Fruit fly (Drosophila melanogaster) whole organism, pupa: ENCODE measurements around the gene CG1136.

ENCODE experiments used
- CG10348 ChIP-seq: fragments of 200-800 bp; sonication (Bioruptor generic); IDR thresholded peaks from 2 replicates; pipeline ENCODE4 v1.3.6; 2022; ENCODE audit warnings: missing biosample characterization, missing genetic modification characterization
- CG14655 ChIP-seq: fragments of 200-800 bp; sonication (Bioruptor generic); optimal IDR thresholded peaks from 3 replicates; lab custom pipeline; 2017; ENCODE audit warnings: mild to moderate bottlenecking, missing biosample characterization, missing genetic modification reagents, missing genetic modification characterization
- CG17806 ChIP-seq: fragments of 200-800 bp; sonication (Bioruptor generic); optimal IDR thresholded peaks from 2 replicates; lab custom pipeline; 2018; ENCODE audit warnings: missing biosample characterization, mild to moderate bottlenecking, missing genetic modification characterization, moderate library complexity
- CG4496 ChIP-seq: fragments of 200-800 bp; sonication (Bioruptor generic); IDR thresholded peaks from 3 replicates; pipeline ENCODE4 v1.3.6; 2022; ENCODE audit warnings: missing biosample characterization, missing genetic modification characterization
- CG8301 ChIP-seq: fragments of 200-800 bp; sonication (Bioruptor generic); optimal IDR thresholded peaks from 2 replicates; lab custom pipeline; 2018; ENCODE audit warnings: missing biosample characterization, mild to moderate bottlenecking, missing genetic modification characterization
- CG9948 ChIP-seq: fragments of 200-800 bp; sonication (Bioruptor generic); optimal IDR thresholded peaks from 2 replicates; lab custom pipeline; 2018; ENCODE audit warnings: missing biosample characterization, mild to moderate bottlenecking, missing genetic modification characterization, moderate library complexity
- fd96Ca ChIP-seq: fragments of 200-800 bp; sonication (Bioruptor generic); IDR thresholded peaks from 3 replicates; pipeline ENCODE4 v1.3.6; 2022; ENCODE audit warnings: missing biosample characterization, missing genetic modification characterization
- rn ChIP-seq: fragments of 200-800 bp; sonication (Bioruptor generic); IDR thresholded peaks from 2 replicates; pipeline ENCODE4 v1.3.6; 2022; ENCODE audit warnings: missing biosample characterization, missing genetic modification characterization

DNA sequence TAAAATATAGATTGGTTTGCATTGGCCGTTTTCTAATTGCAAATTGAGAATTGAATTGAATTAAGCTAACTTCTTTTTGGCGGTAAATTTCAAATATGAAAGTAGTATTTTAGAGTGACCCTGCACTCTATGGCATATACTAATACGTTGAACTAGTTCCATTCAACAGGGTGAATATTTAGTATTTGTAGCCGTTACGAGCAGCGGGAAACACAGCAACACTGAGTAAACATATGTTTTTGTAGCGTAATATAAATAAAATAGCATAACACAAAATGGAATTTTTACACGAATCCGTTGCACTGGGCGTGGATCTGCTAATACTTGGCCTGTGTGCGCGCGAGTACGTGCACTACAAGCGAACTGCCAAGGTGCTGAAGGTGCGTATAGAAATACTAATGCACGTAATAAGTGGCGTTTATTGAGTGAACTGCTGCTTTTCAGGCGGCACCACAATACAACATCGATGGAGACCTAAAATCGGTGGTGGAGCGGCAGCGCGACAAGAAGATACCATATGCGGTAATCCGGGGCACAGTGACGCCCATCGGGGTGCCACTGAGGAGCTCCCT is 25.1 kb upstream of the CG1136 start, which contains the start of gene Mul1:
- TF ChIP-seq fd96Ca (GFP tag; lab: Robert Waterston, UW) (no peak), CG10348 (GFP tag; lab: Robert Waterston, UW) (no peak), CG4496 (GFP tag; lab: Robert Waterston, UW) (no peak), CG9948 (no peak), CG8301 (tag; lab: Kevin White, UChicago) (no peak), CG14655 (GFP tag; lab: Kevin White, UChicago) (no peak), CG17806 (no peak), rn (GFP tag; lab: Robert Waterston, UW) (no peak)
